Fruit fly (Drosophila melanogaster): ENCODE results near the gene RpS8.

Gene RpS8

dm6 chr3R:29858806-29859205, 2.6 kb upstream of the RpS8 start, which contains the start of gene CG7824:
Gene CG7824, minus strand, starts transcription at chr3R:29858936.
- no peak for TF ChIP-seq Rel (GFP tag; optimal IDR thresholded peaks at IDR 0.05)
- peak; percentile 50 for TF ChIP-seq Rel (tag; optimal IDR thresholded peaks at IDR 0.05)
- TF ChIP-seq usp (GFP tag; optimal IDR thresholded peaks at IDR 0.05): no peak
- TF ChIP-seq Hr83 (GFP tag; optimal IDR thresholded peaks at IDR 0.05; ENCODE audit: poor library complexity, severe bottlenecking): no peak
- no peak for TF ChIP-seq sage (GFP tag; optimal IDR thresholded peaks at IDR 0.05)

- peak; percentile 22 for TF ChIP-seq ey (GFP tag; optimal IDR thresholded peaks at IDR 0.05)
- TF ChIP-seq CG9705 (GFP tag; optimal IDR thresholded peaks at IDR 0.05): peak; percentile 9
- TF ChIP-seq foxo (GFP tag; optimal IDR thresholded peaks at IDR 0.05): peak in 1 of 2 experiments; percentile 43
- no peak for TF ChIP-seq GATAd (GFP tag; optimal IDR thresholded peaks at IDR 0.05)
- TF ChIP-seq HLH106 (tag; optimal IDR thresholded peaks at IDR 0.05): peak; percentile 45
- no peak for TF ChIP-seq Rel (GFP tag; optimal IDR thresholded peaks at IDR 0.05)
- TF ChIP-seq Rel (tag; optimal IDR thresholded peaks at IDR 0.05): peak; percentile 99
- TF ChIP-seq psq (GFP tag; optimal IDR thresholded peaks at IDR 0.05): no peak
- no peak for TF ChIP-seq Dif (GFP tag; optimal IDR thresholded peaks at IDR 0.05; ENCODE audit: partially characterized antibody)
These were observed 1.6 kb upstream of the RpS8 start for dm6 chr3R:29859763-29860162.

dm6 chr3R:29862795-29863194, 1.4 kb downstream of the RpS8 start:
- no peak for TF ChIP-seq dmrt93B (GFP tag; optimal IDR thresholded peaks at IDR 0.05)
- no peak for TF ChIP-seq HLH106 (tag; optimal IDR thresholded peaks at IDR 0.05)
- no peak for TF ChIP-seq CG9705 (GFP tag; optimal IDR thresholded peaks at IDR 0.05)
- no peak for TF ChIP-seq ey (GFP tag; optimal IDR thresholded peaks at IDR 0.05)
- TF ChIP-seq dl (GFP tag; optimal IDR thresholded peaks at IDR 0.05; ENCODE audit: insufficient read depth in 1 of 2, partially characterized antibody in 2 of 2): no peak

dm6 chr3R:29866706-29867105, 5.3 kb downstream of the RpS8 start:
- no peak for TF ChIP-seq CG32264 (GFP tag; optimal IDR thresholded peaks at IDR 0.05)
- peak; percentile 66 for TF ChIP-seq rgr (GFP tag; optimal IDR thresholded peaks at IDR 0.05)
- no peak for TF ChIP-seq Vsx2 (GFP tag; optimal IDR thresholded peaks at IDR 0.05; ENCODE audit: partially characterized antibody)
- TF ChIP-seq Sp1 (GFP tag; optimal IDR thresholded peaks at IDR 0.05): peak; percentile 22
- TF ChIP-seq woc (GFP tag; optimal IDR thresholded peaks at IDR 0.05): no peak
- TF ChIP-seq lola (GFP tag; optimal IDR thresholded peaks at IDR 0.05): no peak
- no peak for TF ChIP-seq usp (GFP tag; optimal IDR thresholded peaks at IDR 0.05)
- TF ChIP-seq foxo (GFP tag; optimal IDR thresholded peaks at IDR 0.05): peak in 1 of 2 experiments; percentile 4
- TF ChIP-seq Hnf4 (GFP tag; optimal IDR thresholded peaks at IDR 0.05): peak; percentile 5
- TF ChIP-seq Hr83 (GFP tag; optimal IDR thresholded peaks at IDR 0.05; ENCODE audit: poor library complexity, severe bottlenecking): peak; percentile 69
- no peak for TF ChIP-seq ey (GFP tag; optimal IDR thresholded peaks at IDR 0.05)
- peak; percentile 41 for TF ChIP-seq OdsH (GFP tag; optimal IDR thresholded peaks at IDR 0.05)
- no peak for TF ChIP-seq tai (GFP tag; optimal IDR thresholded peaks at IDR 0.05)
- no peak for TF ChIP-seq sage (GFP tag; optimal IDR thresholded peaks at IDR 0.05)
- no peak for TF ChIP-seq Hr78 (GFP tag; optimal IDR thresholded peaks at IDR 0.05)

- TF ChIP-seq Dif (GFP tag; optimal IDR thresholded peaks at IDR 0.05; ENCODE audit: partially characterized antibody) (no peak), Rel (GFP tag; optimal IDR thresholded peaks at IDR 0.05) (no peak), Rel (tag; optimal IDR thresholded peaks at IDR 0.05) (peak; percentile 99), foxo (GFP tag; optimal IDR thresholded peaks at IDR 0.05) (no peak), Dfd (GFP tag; optimal IDR thresholded peaks at IDR 0.05) (no peak)
These were observed 6.1 kb downstream of the RpS8 start for dm6 chr3R:29867470-29867869.

dm6 chr3R:29867895-29868294, 6.5 kb downstream of the RpS8 start:
- no peak for TF ChIP-seq dsf (GFP tag; optimal IDR thresholded peaks at IDR 0.05; ENCODE audit: borderline replicate concordance)
- TF ChIP-seq CG9705 (GFP tag; optimal IDR thresholded peaks at IDR 0.05): no peak
- TF ChIP-seq brk (GFP tag; optimal IDR thresholded peaks at IDR 0.05): no peak
- TF ChIP-seq dl (GFP tag; optimal IDR thresholded peaks at IDR 0.05; ENCODE audit: insufficient read depth in 1 of 2, partially characterized antibody in 2 of 2): no peak
- no peak for TF ChIP-seq pan (optimal IDR thresholded peaks at IDR 0.05)
- TF ChIP-seq Jra (GFP tag; optimal IDR thresholded peaks at IDR 0.05): no peak
- no peak for TF ChIP-seq Mio (GFP tag; optimal IDR thresholded peaks at IDR 0.05)
- TF ChIP-seq dmrt93B (GFP tag; optimal IDR thresholded peaks at IDR 0.05): no peak
- no peak for TF ChIP-seq CG32264 (GFP tag; optimal IDR thresholded peaks at IDR 0.05)
- TF ChIP-seq fru (GFP tag; optimal IDR thresholded peaks at IDR 0.05): no peak
- TF ChIP-seq tai (GFP tag; optimal IDR thresholded peaks at IDR 0.05): no peak
- no peak for TF ChIP-seq h (GFP tag; optimal IDR thresholded peaks at IDR 0.05)
- TF ChIP-seq rgr (GFP tag; optimal IDR thresholded peaks at IDR 0.05): no peak
- no peak for TF ChIP-seq Abd-B (GFP tag; optimal IDR thresholded peaks at IDR 0.05)
- TF ChIP-seq jim (GFP tag; optimal IDR thresholded peaks at IDR 0.05): no peak

Data from whole organism, wandering third instar larva.